Worm (Caenorhabditis elegans): ENCODE data around the gene M28.4.

DNA sequence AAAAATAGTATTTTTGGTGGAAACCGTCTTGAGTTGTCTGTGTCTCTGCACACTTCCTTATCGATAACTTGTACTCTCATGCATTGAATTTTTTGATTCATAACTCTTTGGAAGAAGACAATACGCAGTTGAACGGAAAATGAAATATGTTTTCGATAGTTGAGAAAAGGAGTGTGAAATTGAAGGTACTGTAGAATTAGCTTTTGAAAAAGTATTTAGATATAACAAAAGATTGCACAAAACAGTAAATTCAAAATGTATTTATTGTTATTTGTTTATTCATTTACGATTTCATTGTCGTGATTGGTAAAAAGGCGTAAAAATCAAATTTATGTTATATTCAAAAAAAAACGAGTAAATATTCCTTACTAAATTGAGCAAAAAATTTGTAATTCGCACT is 47.0 kb upstream of the M28.4 start, which contains the start of gene C14A4.7:
- TF ChIP-seq pqm-1 (tag; optimal IDR thresholded peaks at IDR 0.05) (no peak), nhr-11 (tag; optimal IDR thresholded peaks at IDR 0.05) (no peak), pha-4 (tag; optimal IDR thresholded peaks at IDR 0.05) (no peak), ceh-34 (tag; optimal IDR thresholded peaks at IDR 0.05) (no peak), ceh-19 (GFP tag; optimal IDR thresholded peaks at IDR 0.05) (no peak), tbx-2 (tag; optimal IDR thresholded peaks at IDR 0.05) (no peak), unc-55 (GFP tag; optimal IDR thresholded peaks at IDR 0.05) (no peak)
